Fruit fly (Drosophila melanogaster) whole organism, wandering third instar larva: ENCODE measurements around the gene shop.

Source experiments
- Dfd ChIP-seq: fragments of >200 bp; optimal IDR thresholded peaks from 2 replicates; lab custom pipeline; 2017; ENCODE audit warnings: missing biosample characterization, missing genetic modification characterization
- GATAd ChIP-seq: sonication (Bioruptor generic); optimal IDR thresholded peaks from 2 replicates; lab custom pipeline; 2016; ENCODE audit warnings: missing biosample characterization, missing genetic modification characterization
- Mio ChIP-seq: sonication (Bioruptor generic); optimal IDR thresholded peaks from 2 replicates; lab custom pipeline; 2016; ENCODE audit warnings: missing biosample characterization, missing genetic modification characterization
- Vsx2 ChIP-seq: fragments of 200-300, 225-300 bp; sonication (Bioruptor generic); optimal IDR thresholded peaks from 2 replicates; lab custom pipeline; 2018; ENCODE audit warnings: missing biosample characterization, missing genetic modification characterization; ENCODE audit not compliant: partially characterized antibody
- br ChIP-seq: fragments of 200-800 bp; sonication (Bioruptor generic); optimal IDR thresholded peaks from 2 replicates; lab custom pipeline; 2016; ENCODE audit warnings: missing biosample characterization, missing genetic modification characterization
- fru ChIP-seq: fragments of 200-800 bp; sonication (Bioruptor generic); optimal IDR thresholded peaks from 3 replicates; lab custom pipeline; 2016; ENCODE audit warnings: missing biosample characterization, mild to moderate bottlenecking, missing genetic modification characterization
- h ChIP-seq: fragments of 200-800 bp; sonication (Bioruptor generic); optimal IDR thresholded peaks from 3 replicates; lab custom pipeline; 2016; ENCODE audit warnings: missing biosample characterization, mild to moderate bottlenecking, missing genetic modification characterization
- tai ChIP-seq: sonication (Bioruptor generic); optimal IDR thresholded peaks from 2 replicates; lab custom pipeline; 2016; ENCODE audit warnings: missing biosample characterization, missing genetic modification characterization

DNA sequence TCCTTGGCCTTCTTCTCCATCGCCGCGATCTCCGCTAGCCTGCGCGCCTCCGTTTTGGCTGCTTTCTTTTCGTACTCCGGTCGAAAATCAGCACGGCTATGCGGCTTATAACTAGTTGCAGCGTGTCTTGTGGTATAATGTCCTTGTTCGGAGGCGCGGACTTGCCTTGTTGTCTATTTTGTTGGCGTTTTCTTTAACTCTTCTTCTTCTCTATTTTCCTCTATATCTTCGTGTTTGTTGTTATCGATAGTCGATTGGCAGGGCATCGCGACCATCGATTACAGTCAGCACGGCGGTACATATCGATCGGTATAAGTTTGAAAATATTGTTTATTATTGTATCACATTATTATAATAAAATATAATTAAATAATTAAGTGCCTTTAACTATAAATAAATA is 45.1 kb upstream of the shop start, which contains the start of gene Flacc:
- TF ChIP-seq GATAd (GFP tag; lab: Kevin White, UChicago) = no peak
- no peak for TF ChIP-seq fru (GFP tag; lab: Kevin White, UChicago)
- no peak for TF ChIP-seq Dfd (GFP tag; lab: Kevin White, UChicago)
- TF ChIP-seq Mio = no peak
- no peak for TF ChIP-seq h (GFP tag; lab: Kevin White, UChicago)
- TF ChIP-seq tai = no peak
- TF ChIP-seq Vsx2 (GFP tag; lab: Kevin White, UChicago) = no peak
- TF ChIP-seq br (GFP tag; lab: Kevin White, UChicago) = no peak
